Worm (Caenorhabditis elegans) whole organism, L3 larva: ENCODE data around the gene elk-2.
"Not testable (repeated sequence)": the region's sequence is repeated elsewhere in the genome, so short reads cannot be mapped to it uniquely, and the experiment has no call there.

ENCODE experiments used
- daf-12 ChIP-seq: fragments of 150-350 bp; optimal IDR thresholded peaks from 2 replicates; lab custom pipeline; 2014; ENCODE audit warnings: missing biosample characterization, missing genetic modification reagents, missing genetic modification characterization
- mdl-1 ChIP-seq: fragments of 150-350 bp; optimal IDR thresholded peaks from 2 replicates; lab custom pipeline; 2014; ENCODE audit warnings: missing biosample characterization, missing genetic modification characterization
- ztf-4 ChIP-seq: fragments of 150-350 bp; optimal IDR thresholded peaks from 2 replicates; lab custom pipeline; 2014; ENCODE audit warnings: missing biosample characterization, missing genetic modification characterization

ce11 chrX:59084-59483 is 49.7 kb downstream of the elk-2 start:
- TF ChIP-seq ztf-4; mdl-1; daf-12 (tag; lab: Kevin White, UChicago): not testable (repeated sequence)
